Fruit fly (Drosophila melanogaster): Measurements from ENCODE around the gene eIF3e.

DNA sequence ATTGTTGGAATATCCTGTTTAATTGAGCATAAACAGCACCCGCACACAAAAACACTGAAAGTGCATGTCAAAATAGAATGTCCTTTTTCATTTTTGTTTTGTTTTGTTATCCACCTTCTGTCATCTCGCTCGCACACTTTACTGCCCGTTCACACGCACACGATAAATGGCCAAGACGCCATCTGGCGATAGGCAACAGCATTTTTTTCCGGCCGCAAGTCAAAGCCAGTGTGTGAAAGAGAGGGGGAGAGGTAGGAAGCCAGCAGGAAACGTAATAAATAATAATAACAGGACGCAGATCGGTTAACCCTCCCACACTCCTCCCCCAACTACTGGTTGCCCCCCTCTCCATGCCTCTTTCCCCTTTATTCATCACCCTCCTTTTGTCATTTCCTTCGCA, 16.9 kb downstream of the eIF3e start:
- TF ChIP-seq Hnf4 (GFP tag; optimal IDR thresholded peaks at IDR 0.05) (no peak), pan (optimal IDR thresholded peaks at IDR 0.05) (no peak), brk (GFP tag; optimal IDR thresholded peaks at IDR 0.05) (no peak)

Measured in whole organism, wandering third instar larva.